Worm (Caenorhabditis elegans) whole organism, L4/young adult: Measurements from ENCODE around the gene Y51H4A.22.
"Not testable (repeated sequence)": the region's sequence is repeated elsewhere in the genome, so short reads cannot be mapped to it uniquely, and the experiment has no call there.

ENCODE experiments used
- W03F9.2 ChIP-seq: fragments of 150-350 bp; optimal IDR thresholded peaks from 2 replicates; lab custom pipeline; 2014; ENCODE audit warnings: missing biosample characterization, missing genetic modification characterization
- dao-5 ChIP-seq: sonication (generic microtip); optimal IDR thresholded peaks from 2 replicates; lab custom pipeline; 2016; ENCODE audit warnings: missing genotype, missing genetic modification characterization, moderate library complexity, missing compliant biosample characterization
- him-1 ChIP-seq: sonication (generic microtip); optimal IDR thresholded peaks from 2 replicates; lab custom pipeline; 2016; ENCODE audit warnings: missing genotype, missing genetic modification reagents, missing genetic modification characterization, missing compliant biosample characterization

Y51H4A.22 gene

ce11 chrIV:16755771-16756170, 35.3 kb downstream of the Y51H4A.22 start, which contains the start of gene Y43D4A.2:
Gene Y43D4A.2, minus strand, starts transcription at chrIV:16755871.
- not testable (repeated sequence) for TF ChIP-seq him-1, W03F9.2, dao-5 (tag; lab: Kevin White, UChicago)
